Worm (Caenorhabditis elegans) whole organism, L1 larva: ENCODE measurements around the gene srg-21.

Source experiments
- C04F5.9 ChIP-seq: sonication (generic microtip); optimal IDR thresholded peaks from 2 replicates; lab custom pipeline; 2016; ENCODE audit warnings: missing genetic modification characterization, missing compliant biosample characterization
- C16A3.4 ChIP-seq: fragments of 150-350 bp; optimal IDR thresholded peaks from 2 replicates; lab custom pipeline; 2014; ENCODE audit warnings: missing biosample characterization, missing genetic modification characterization
- F16B12.6 ChIP-seq: fragments of 150-350 bp; optimal IDR thresholded peaks from 2 replicates; lab custom pipeline; 2014; ENCODE audit warnings: missing biosample characterization, missing genetic modification characterization
- aha-1 ChIP-seq: fragments of 150-350 bp; optimal IDR thresholded peaks from 2 replicates; lab custom pipeline; 2014; ENCODE audit warnings: missing biosample characterization, missing genetic modification characterization
- ceh-8 ChIP-seq: fragments of 200-800 bp; sonication (Bioruptor generic); optimal IDR thresholded peaks from 2 replicates; lab custom pipeline; 2018; ENCODE audit warnings: mild to moderate bottlenecking, missing genetic modification characterization, moderate library complexity, missing compliant biosample characterization
- ceh-82 ChIP-seq, 3 experiments: fragments of 150-350 bp in 1 of 3; sonication (generic microtip) in 2 of 3; optimal IDR thresholded peaks; 2 replicates each; lab custom pipeline; 2014 to 2017; ENCODE audit warnings: missing biosample characterization in 3 of 3, missing genetic modification characterization in 3 of 3
- ceh-88 ChIP-seq: fragments of 200-800 bp; sonication (Bioruptor generic); IDR thresholded peaks from 2 replicates; pipeline ENCODE4 v1.3.6; 2022; ENCODE audit warnings: missing genetic modification characterization, missing compliant biosample characterization
- ces-1 ChIP-seq: fragments of 150-350 bp; optimal IDR thresholded peaks from 2 replicates; lab custom pipeline; 2014; ENCODE audit warnings: missing biosample characterization, missing genetic modification reagents, missing genetic modification characterization
- dpl-1 ChIP-seq, 3 experiments: fragments of 150-350 bp in 2 of 3; sonication (generic microtip) in 1 of 3; optimal IDR thresholded peaks; 2 replicates each; lab custom pipeline; 2014 to 2017; ENCODE audit warnings: missing biosample characterization in 3 of 3, missing genetic modification characterization in 3 of 3, missing genetic modification reagents in 3 of 3
- elt-2 ChIP-seq: sonication (generic microtip); optimal IDR thresholded peaks from 2 replicates; lab custom pipeline; 2016; ENCODE audit warnings: missing genetic modification characterization, mild to moderate bottlenecking, inconsistent platforms, missing compliant biosample characterization, missing genetic modification reagents
- elt-3 ChIP-seq, 6 experiments: fragments of 150-350 bp in 1 of 6; sonication (generic microtip); optimal IDR thresholded peaks; 2 replicates each; lab custom pipeline; 2017 to 2018; ENCODE audit warnings: missing biosample characterization in 6 of 6, missing genetic modification characterization in 6 of 6, inconsistent platforms in 1 of 6
- ets-5 ChIP-seq: fragments of 200-800 bp; sonication (Bioruptor generic); IDR thresholded peaks from 2 replicates; pipeline ENCODE4 v1.3.6; 2022; ENCODE audit warnings: missing genetic modification characterization, missing compliant biosample characterization
- fkh-10 ChIP-seq: sonication (generic microtip); optimal IDR thresholded peaks from 2 replicates; lab custom pipeline; 2017; ENCODE audit warnings: missing biosample characterization, missing genetic modification reagents, missing genetic modification characterization
- fkh-4 ChIP-seq: sonication (generic microtip); optimal IDR thresholded peaks from 2 replicates; lab custom pipeline; 2016; ENCODE audit warnings: missing compliant biosample characterization, missing genetic modification characterization, borderline replicate concordance
- fos-1 ChIP-seq: fragments of 150-350 bp; optimal IDR thresholded peaks from 2 replicates; lab custom pipeline; 2014; ENCODE audit warnings: missing biosample characterization, missing genetic modification characterization
- grh-1 ChIP-seq: fragments of 200-800 bp; sonication (Bioruptor generic); IDR thresholded peaks from 2 replicates; pipeline ENCODE4 v1.3.6; 2022; ENCODE audit warnings: missing genetic modification reagents, missing genetic modification characterization, missing compliant biosample characterization
- hlh-17 ChIP-seq: fragments of 200-800 bp; sonication (Bioruptor generic); optimal IDR thresholded peaks from 2 replicates; lab custom pipeline; 2018; ENCODE audit warnings: missing genetic modification characterization, mild to moderate bottlenecking, missing compliant biosample characterization, moderate library complexity, borderline replicate concordance
- hlh-4 ChIP-seq: sonication (generic microtip); optimal IDR thresholded peaks from 2 replicates; lab custom pipeline; 2016; ENCODE audit warnings: mild to moderate bottlenecking, missing genetic modification characterization, missing compliant biosample characterization
- irx-1 ChIP-seq: sonication (generic microtip); optimal IDR thresholded peaks from 2 replicates; lab custom pipeline; 2016; ENCODE audit warnings: missing genetic modification characterization, missing compliant biosample characterization
- lin-13 ChIP-seq: fragments of 150-350 bp; optimal IDR thresholded peaks from 2 replicates; lab custom pipeline; 2014; ENCODE audit warnings: missing biosample characterization, missing genetic modification reagents, missing genetic modification characterization
- lin-14 ChIP-seq: fragments of 200-800 bp; sonication (Bioruptor generic); optimal IDR thresholded peaks from 2 replicates; lab custom pipeline; 2018; ENCODE audit warnings: mild to moderate bottlenecking, missing genetic modification characterization, moderate library complexity, missing compliant biosample characterization
- lin-15B ChIP-seq: fragments of 150-350 bp; sonication (generic microtip); optimal IDR thresholded peaks from 3 replicates; lab custom pipeline; 2014; ENCODE audit warnings: missing biosample characterization, missing genetic modification characterization
- lin-35 ChIP-seq, 2 experiments: fragments of 150-350 bp; optimal IDR thresholded peaks; 2 replicates each; lab custom pipeline; 2014; ENCODE audit warnings: missing biosample characterization in 2 of 2, missing genetic modification characterization in 2 of 2, missing genetic modification reagents in 2 of 2
- lir-3 ChIP-seq: sonication (generic microtip); optimal IDR thresholded peaks from 2 replicates; lab custom pipeline; 2016; ENCODE audit warnings: mild to moderate bottlenecking, missing genetic modification characterization, moderate library complexity, missing compliant biosample characterization; ENCODE audit not compliant: poor library complexity
- lsy-2 ChIP-seq, 2 experiments: fragments of 150-350 bp; optimal IDR thresholded peaks; 2 replicates each; lab custom pipeline; 2014; ENCODE audit warnings: missing biosample characterization in 2 of 2, missing genetic modification characterization in 2 of 2
- mef-2 ChIP-seq: fragments of 150-350 bp; optimal IDR thresholded peaks from 2 replicates; lab custom pipeline; 2014; ENCODE audit warnings: missing biosample characterization, missing genetic modification characterization
- mep-1 ChIP-seq: fragments of 150-350 bp; optimal IDR thresholded peaks from 2 replicates; lab custom pipeline; 2014; ENCODE audit warnings: missing biosample characterization, missing genetic modification characterization
- nhr-11 ChIP-seq: fragments of 150-350 bp; optimal IDR thresholded peaks from 2 replicates; lab custom pipeline; 2014; ENCODE audit warnings: missing biosample characterization, missing genetic modification characterization
- nhr-12 ChIP-seq: sonication (generic microtip); optimal IDR thresholded peaks from 2 replicates; lab custom pipeline; 2017; ENCODE audit warnings: missing biosample characterization, missing genetic modification characterization
- nhr-19 ChIP-seq: fragments of 200-800 bp; sonication (Bioruptor generic); conservative IDR thresholded peaks from 2 replicates; pipeline ENCODE4 v1.3.6; 2022; ENCODE audit warnings: missing genetic modification characterization, missing compliant biosample characterization
- nhr-20 ChIP-seq: sonication (generic microtip); optimal IDR thresholded peaks from 2 replicates; lab custom pipeline; 2016; ENCODE audit warnings: mild to moderate bottlenecking, missing genetic modification characterization, missing compliant biosample characterization
- nhr-77 ChIP-seq: fragments of 150-350 bp; optimal IDR thresholded peaks from 2 replicates; lab custom pipeline; 2014; ENCODE audit warnings: missing biosample characterization, missing genetic modification characterization
- nhr-90 ChIP-seq: sonication (generic microtip); optimal IDR thresholded peaks from 2 replicates; lab custom pipeline; 2016; ENCODE audit warnings: mild to moderate bottlenecking, missing genetic modification characterization, missing compliant biosample characterization; ENCODE audit not compliant: poor library complexity
- pag-3 ChIP-seq: sonication (generic microtip); optimal IDR thresholded peaks from 2 replicates; lab custom pipeline; 2017; ENCODE audit warnings: missing genetic modification characterization, mild to moderate bottlenecking, missing compliant biosample characterization, antibody characterized with exemption, borderline replicate concordance; ENCODE audit not compliant: insufficient read depth
- pax-3 ChIP-seq: fragments of 200-800 bp; sonication (Bioruptor generic); optimal IDR thresholded peaks from 2 replicates; lab custom pipeline; 2018; ENCODE audit warnings: mild to moderate bottlenecking, missing genetic modification characterization, moderate library complexity, missing compliant biosample characterization
- rnt-1 ChIP-seq: sonication (generic microtip); optimal IDR thresholded peaks from 2 replicates; lab custom pipeline; 2016; ENCODE audit warnings: mild to moderate bottlenecking, missing genetic modification characterization, moderate library complexity, missing compliant biosample characterization
- snpc-4 ChIP-seq: fragments of 150-350 bp; optimal IDR thresholded peaks from 2 replicates; lab custom pipeline; 2014; ENCODE audit warnings: missing biosample characterization, missing genetic modification characterization
- snu-23 ChIP-seq: sonication (generic microtip); optimal IDR thresholded peaks from 2 replicates; lab custom pipeline; 2016; ENCODE audit warnings: missing genetic modification characterization, missing compliant biosample characterization
- tlp-1 ChIP-seq: fragments of 150-350 bp; optimal IDR thresholded peaks from 2 replicates; lab custom pipeline; 2014; ENCODE audit warnings: missing biosample characterization, missing genetic modification characterization
- unc-130 ChIP-seq: fragments of 150-350 bp; optimal IDR thresholded peaks from 2 replicates; lab custom pipeline; 2017; ENCODE audit warnings: missing biosample characterization, missing genetic modification characterization, inconsistent platforms
- unc-30 ChIP-seq: sonication (generic microtip); optimal IDR thresholded peaks from 2 replicates; lab custom pipeline; 2017; ENCODE audit warnings: missing biosample characterization, missing genetic modification characterization
- unc-62 ChIP-seq: fragments of 150-350 bp; optimal IDR thresholded peaks from 2 replicates; lab custom pipeline; 2014; ENCODE audit warnings: missing biosample characterization, missing genetic modification reagents, missing genetic modification characterization
- unc-86 ChIP-seq: sonication (generic microtip); optimal IDR thresholded peaks from 2 replicates; lab custom pipeline; 2016; ENCODE audit warnings: missing genetic modification characterization, missing compliant biosample characterization
- unc-98 ChIP-seq: fragments of 200-800 bp; sonication (Bioruptor generic); IDR thresholded peaks from 2 replicates; pipeline ENCODE4 v1.3.6; 2022; ENCODE audit warnings: missing genetic modification characterization, missing compliant biosample characterization
- vab-15 ChIP-seq: sonication (generic microtip); optimal IDR thresholded peaks from 2 replicates; lab custom pipeline; 2017; ENCODE audit warnings: missing genotype, mild to moderate bottlenecking, missing genetic modification characterization, missing compliant biosample characterization
- xbp-1 ChIP-seq: sonication (generic microtip); optimal IDR thresholded peaks from 2 replicates; lab custom pipeline; 2016; ENCODE audit warnings: missing genetic modification characterization, missing compliant biosample characterization
- zag-1 ChIP-seq: fragments of 150-350 bp; optimal IDR thresholded peaks from 2 replicates; lab custom pipeline; 2014; ENCODE audit warnings: missing biosample characterization, missing genetic modification characterization
- ztf-11 ChIP-seq, 2 experiments: sonication (generic microtip); optimal IDR thresholded peaks; 2 replicates each; lab custom pipeline; 2016 to 2017; ENCODE audit warnings: missing genetic modification characterization in 2 of 2, missing biosample characterization in 1 of 2, missing compliant biosample characterization in 1 of 2

Gene srg-21

ce11 chrII:3126341-3126740 lies 35.2 kb upstream of the srg-21 start, which contains the start of gene ins-19:
ins-19 (minus strand) TSS chrII:3126441.
- no peak for TF ChIP-seq snpc-4 (tag; lab: Kevin White, UChicago)
- no peak for TF ChIP-seq elt-3 (tag; optimal IDR thresholded peaks at IDR 0.05; lab: Kevin White, UChicago)

ce11 chrII:3123206-3123605 lies 32.0 kb upstream of the srg-21 start, which contains the start of gene srh-71:
srh-71 (plus strand) TSS chrII:3123506.
- TF ChIP-seq fkh-4 (tag; lab: Kevin White, UChicago) = no peak
- no peak for TF ChIP-seq elt-2 (tag; lab: Kevin White, UChicago)
- TF ChIP-seq nhr-90 (tag; lab: Kevin White, UChicago) = no peak
- no peak for TF ChIP-seq hlh-17 (GFP tag; lab: Kevin White, UChicago)
- no peak for TF ChIP-seq xbp-1

ce11 chrII:3118907-3119382 lies 27.8 kb upstream of the srg-21 start, which contains the start of gene T10D4.6:
T10D4.6 (plus strand) TSS chrII:3119332.
- TF ChIP-seq tlp-1 (tag; lab: Kevin White, UChicago) (no peak), ceh-8 (GFP tag; lab: Kevin White, UChicago) (no peak), ztf-11 (tag; optimal IDR thresholded peaks at IDR 0.05; lab: Kevin White, UChicago) (no peak), unc-62 (GFP tag; lab: Kevin White, UChicago) (no peak), pag-3 (tag; lab: Kevin White, UChicago) (no peak), unc-86 (no peak), snu-23 (GFP tag; lab: Kevin White, UChicago) (peak; percentile 44), nhr-19 (GFP tag; lab: Robert Waterston, UW) (0 out of 2 replicates have a peak, but pooled peaks have one; percentile 9), zag-1 (tag; lab: Kevin White, UChicago) (no peak), lin-15B (tag; lab: Kevin White, UChicago) (no peak), vab-15 (tag; lab: Kevin White, UChicago) (no peak), fos-1 (no peak), irx-1 (tag; lab: Kevin White, UChicago) (no peak), xbp-1 (no peak), ces-1 (GFP tag; lab: Kevin White, UChicago) (no peak), ets-5 (GFP tag; lab: Robert Waterston, UW) (no peak), F16B12.6 (tag; lab: Kevin White, UChicago) (peak; percentile 80), unc-98 (GFP tag; lab: Robert Waterston, UW) (no peak), lsy-2 (tag; optimal IDR thresholded peaks at IDR 0.05; lab: Kevin White, UChicago) (peak in 1 of 2 experiments; percentile 40), lin-14 (GFP tag; lab: Kevin White, UChicago) (no peak), ceh-82 (tag; optimal IDR thresholded peaks at IDR 0.05; lab: Kevin White, UChicago) (peak in 1 of 3 experiments; percentile 19), ceh-88 (GFP tag; lab: Robert Waterston, UW) (no peak), pax-3 (no peak), C16A3.4 (tag; lab: Kevin White, UChicago) (no peak), mep-1 (tag; lab: Kevin White, UChicago) (peak; percentile 34), fkh-10 (GFP tag; lab: Kevin White, UChicago) (no peak), dpl-1 (GFP tag; optimal IDR thresholded peaks at IDR 0.05; lab: Kevin White, UChicago) (peak; percentile 17 to 51 (median 18)), nhr-12 (no peak), mef-2 (no peak), grh-1 (GFP tag; lab: Robert Waterston, UW) (no peak), elt-2 (tag; lab: Kevin White, UChicago) (no peak), nhr-77 (tag; lab: Kevin White, UChicago) (no peak), unc-130 (tag; lab: Kevin White, UChicago) (no peak), unc-30 (no peak), lin-13 (no peak), aha-1 (tag; lab: Kevin White, UChicago) (no peak), rnt-1 (tag; lab: Kevin White, UChicago) (peak; percentile 22), lir-3 (tag; lab: Kevin White, UChicago) (no peak), lin-35 (GFP tag; optimal IDR thresholded peaks at IDR 0.05; lab: Kevin White, UChicago) (peak; percentile 46 to 63), nhr-11 (tag; lab: Kevin White, UChicago) (no peak), nhr-20 (tag; lab: Kevin White, UChicago) (no peak), C04F5.9 (tag; lab: Kevin White, UChicago) (no peak), hlh-17 (GFP tag; lab: Kevin White, UChicago) (no peak), hlh-4 (tag; lab: Kevin White, UChicago) (no peak)
